Worm (Caenorhabditis elegans): Measurements from ENCODE around the gene F55A4.3.

- no peak for TF ChIP-seq fkh-10 (GFP tag; optimal IDR thresholded peaks at IDR 0.05)
- TF ChIP-seq rnt-1 (tag; optimal IDR thresholded peaks at IDR 0.05), result no peak
- no peak for TF ChIP-seq pros-1 (tag; optimal IDR thresholded peaks at IDR 0.05)
- no peak for TF ChIP-seq unc-86 (tag; optimal IDR thresholded peaks at IDR 0.05)
- no peak for TF ChIP-seq ceh-9 (tag; optimal IDR thresholded peaks at IDR 0.05)
- no peak for TF ChIP-seq ceh-48 (tag; optimal IDR thresholded peaks at IDR 0.05)
- TF ChIP-seq elt-2 (tag; optimal IDR thresholded peaks at IDR 0.05), result no peak
- TF ChIP-seq mec-3 (tag; optimal IDR thresholded peaks at IDR 0.05; ENCODE audit: borderline replicate concordance), result no peak
- TF ChIP-seq ets-4 (tag; optimal IDR thresholded peaks at IDR 0.05), result no peak
- no peak for TF ChIP-seq ceh-14 (tag; optimal IDR thresholded peaks at IDR 0.05)
- no peak for TF ChIP-seq nfya-1 (tag; optimal IDR thresholded peaks at IDR 0.05)
- TF ChIP-seq ceh-22 (tag; optimal IDR thresholded peaks at IDR 0.05), result no peak
- no peak for TF ChIP-seq pqm-1 (tag; optimal IDR thresholded peaks at IDR 0.05)
- TF ChIP-seq hlh-30 (tag; optimal IDR thresholded peaks at IDR 0.05; ENCODE audit: insufficient read depth), result no peak
Measured at ce11 chrX:1012385-1012866, 12.5 kb downstream of the F55A4.3 start.
